Worm (Caenorhabditis elegans): ENCODE results near the gene irld-24.

irld-24 gene

DNA sequence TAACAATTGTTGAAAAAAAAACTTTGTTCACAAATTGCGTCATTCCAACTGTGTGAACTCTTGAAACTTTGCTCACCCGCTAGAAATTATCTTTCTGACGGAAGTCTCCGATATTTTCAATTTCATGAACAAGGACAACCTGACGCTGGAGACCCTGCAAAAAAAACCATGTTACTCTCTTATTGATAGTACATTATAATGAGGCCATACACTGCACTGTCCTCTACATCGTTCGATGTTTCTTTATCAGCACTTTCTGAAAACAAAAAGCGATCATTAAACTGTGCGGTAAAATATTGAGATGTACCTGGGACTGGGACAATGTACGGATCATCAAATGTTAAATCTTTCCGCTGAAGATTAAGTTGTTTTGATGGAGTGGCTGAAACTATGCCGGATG, 17.1 kb downstream of the irld-24 start:
- TF ChIP-seq unc-62 (GFP tag; optimal IDR thresholded peaks at IDR 0.05) = no peak

DNA sequence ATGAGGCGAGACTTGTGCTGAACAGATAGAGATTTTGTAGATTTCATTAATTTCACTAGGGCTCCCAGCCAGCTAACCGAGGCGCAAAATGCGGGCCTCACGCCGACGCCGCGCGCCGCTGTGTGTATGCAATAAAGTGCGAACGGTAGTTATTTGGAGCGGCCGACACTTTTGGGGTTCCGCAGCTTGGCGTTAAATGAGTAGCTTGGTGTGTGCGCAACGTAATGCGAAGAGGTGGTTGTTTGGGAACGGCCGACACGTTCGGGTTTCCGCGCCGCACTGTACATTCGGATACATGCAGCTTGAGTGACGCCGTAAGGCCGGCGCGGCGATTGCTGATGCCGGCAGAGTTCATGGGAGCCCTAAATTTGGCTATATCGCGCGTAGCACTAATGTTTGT, 21.7 kb downstream of the irld-24 start:
- TF ChIP-seq unc-62 (GFP tag; optimal IDR thresholded peaks at IDR 0.05) = no peak

DNA sequence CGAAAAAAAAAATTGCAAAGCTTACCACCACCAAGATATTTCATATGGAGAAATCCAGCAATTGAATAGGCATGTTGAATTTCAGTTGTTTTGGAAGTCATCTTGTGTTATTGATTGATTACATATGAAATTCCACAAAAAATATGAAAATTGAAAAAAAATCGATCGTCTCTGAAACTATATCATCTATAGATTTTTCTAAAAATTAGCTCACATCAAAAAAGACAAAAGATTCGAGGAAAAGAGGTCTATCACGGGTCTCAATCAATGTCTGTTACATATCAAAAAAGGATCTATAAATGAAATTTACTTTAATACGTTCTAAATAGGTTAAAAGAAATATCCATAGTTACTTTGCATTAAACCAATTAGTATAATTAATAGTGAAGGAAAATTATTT, 26.0 kb downstream of the irld-24 start, which contains the start of gene tbc-19:
tbc-19 (minus strand) TSS at position 101 of the 400 bp plus-strand sequence.
- TF ChIP-seq unc-62 (GFP tag; optimal IDR thresholded peaks at IDR 0.05) = no peak

DNA sequence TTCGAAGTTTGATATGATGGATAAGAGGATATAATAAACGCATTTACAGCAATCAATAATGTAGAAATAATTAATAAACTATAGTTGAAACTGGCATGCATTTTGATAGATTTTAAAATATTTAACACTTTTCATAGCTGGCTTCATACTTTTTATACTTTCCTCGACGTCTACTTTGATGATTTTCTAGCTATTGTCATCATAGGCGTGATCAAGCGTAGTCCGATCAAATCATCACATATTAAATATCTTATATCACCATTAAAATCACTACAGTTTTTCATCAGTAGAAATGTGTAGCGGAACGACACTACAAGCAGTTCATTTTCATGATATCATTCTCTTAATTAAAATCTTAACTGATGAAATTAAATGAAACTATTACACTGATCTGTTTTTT, 29.0 kb downstream of the irld-24 start, which contains the start of gene C04C11.25:
C04C11.25 (minus strand) TSS at position 101 of the 400 bp plus-strand sequence.
- no peak for TF ChIP-seq unc-62 (GFP tag; optimal IDR thresholded peaks at IDR 0.05)

DNA sequence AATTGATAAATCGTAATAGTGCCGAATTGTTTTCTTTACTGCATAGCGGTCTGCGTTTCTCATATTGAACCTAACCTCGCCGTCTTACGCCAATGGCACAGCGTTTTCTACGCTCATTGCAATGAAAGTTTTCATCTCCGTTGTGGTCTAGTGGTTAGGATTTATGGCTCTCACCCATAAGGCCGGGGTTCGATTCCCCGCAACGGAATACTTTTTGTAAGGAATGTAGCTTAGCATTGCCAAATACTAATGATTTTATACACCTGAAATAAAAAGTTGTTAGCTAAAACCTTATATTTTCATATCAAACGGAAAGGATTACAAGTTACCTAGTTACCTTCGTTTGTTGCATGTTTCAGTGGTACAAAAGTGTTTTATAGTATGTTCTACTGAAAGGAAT, 29.4 kb downstream of the irld-24 start:
- TF ChIP-seq unc-62 (GFP tag; optimal IDR thresholded peaks at IDR 0.05) = no peak

DNA sequence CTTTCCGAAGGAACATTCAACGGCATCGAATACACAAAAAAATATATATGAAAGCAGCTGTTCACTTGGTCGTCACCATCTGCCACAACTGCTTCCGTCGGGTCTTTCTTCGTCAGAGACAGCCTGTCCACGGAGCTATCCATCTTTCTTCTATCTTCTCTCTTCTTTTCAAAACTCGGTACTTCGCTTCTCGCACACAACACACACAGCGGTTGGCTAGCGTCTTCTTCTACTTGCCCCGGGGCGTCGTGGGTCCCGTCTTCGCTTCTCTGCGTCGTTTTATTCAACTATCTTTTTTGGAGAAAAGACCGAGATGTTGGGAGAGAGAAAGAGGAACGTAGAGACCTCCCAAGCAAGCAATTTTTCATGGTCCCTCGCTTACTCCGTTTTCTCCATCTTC, 30.3 kb downstream of the irld-24 start:
- no peak for TF ChIP-seq unc-62 (GFP tag; optimal IDR thresholded peaks at IDR 0.05)

DNA sequence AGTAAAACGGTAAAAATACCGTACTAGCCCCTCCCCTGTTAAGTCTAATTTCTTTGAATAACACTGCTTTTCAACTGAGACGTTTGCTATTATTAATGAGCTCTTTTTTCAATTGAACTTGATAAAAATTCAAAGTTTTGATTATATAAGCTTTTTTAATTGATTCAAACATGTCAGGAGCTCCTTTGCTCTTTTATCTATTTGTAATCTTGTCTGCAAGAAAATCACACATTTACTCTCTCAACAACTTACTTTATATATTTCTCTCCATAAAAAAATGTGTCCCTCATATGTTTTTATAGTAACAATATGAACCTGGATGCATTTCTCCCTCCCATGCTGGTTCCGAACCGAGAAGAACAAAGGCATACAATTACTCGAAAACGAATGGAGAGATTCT, 33.9 kb downstream of the irld-24 start, which contains the start of gene C04C11.1:
C04C11.1 (plus strand) TSS at position 301 of the 400 bp plus-strand sequence.
- TF ChIP-seq unc-62 (GFP tag; optimal IDR thresholded peaks at IDR 0.05) = no peak

DNA sequence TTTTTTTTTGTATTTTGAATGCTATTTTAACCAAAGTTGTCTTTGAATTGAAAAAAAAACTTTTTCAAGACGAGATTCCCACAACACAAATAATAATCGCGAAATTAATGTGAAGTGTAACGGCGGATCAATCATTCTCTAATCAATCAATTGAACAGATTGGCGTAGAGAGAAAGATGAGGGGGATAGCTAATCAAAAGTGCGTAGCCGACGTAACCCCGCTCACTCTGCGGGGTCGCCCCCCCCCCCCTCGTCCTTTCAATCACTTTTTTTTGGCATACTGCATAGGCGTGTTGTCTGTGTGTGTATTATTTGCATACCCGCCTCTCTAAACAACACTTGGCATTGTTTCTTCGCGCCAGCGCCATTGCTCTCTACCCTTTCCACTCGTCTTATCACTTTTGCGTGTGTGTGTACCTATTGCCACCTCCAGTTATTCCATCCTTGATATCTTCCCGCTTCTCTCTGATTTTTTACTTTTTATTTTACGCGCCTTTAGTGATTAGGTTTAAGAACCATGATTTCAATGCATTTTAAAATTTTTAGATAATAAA, 38.1 kb downstream of the irld-24 start:
- TF ChIP-seq unc-62 (GFP tag; optimal IDR thresholded peaks at IDR 0.05) = no peak

DNA sequence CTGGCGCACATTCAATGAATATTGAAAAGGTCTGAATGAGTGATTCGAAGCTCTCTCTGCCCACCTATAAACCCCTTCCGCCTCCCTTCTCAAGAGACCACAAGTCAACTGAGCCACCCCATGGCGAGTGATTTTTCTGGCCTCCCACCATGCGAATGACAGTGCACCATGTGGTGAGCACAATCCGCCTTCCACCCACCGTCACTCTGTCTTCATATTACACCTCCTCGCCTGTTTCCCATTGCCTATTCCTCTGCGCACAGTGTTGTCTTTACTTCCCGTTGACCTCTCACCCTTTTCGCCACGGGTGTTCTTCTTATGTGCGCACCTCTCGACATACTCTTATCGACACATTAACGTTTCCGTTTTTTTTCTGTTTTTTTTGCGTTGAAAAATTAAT, 40.5 kb downstream of the irld-24 start:
- no peak for TF ChIP-seq unc-62 (GFP tag; optimal IDR thresholded peaks at IDR 0.05)

DNA sequence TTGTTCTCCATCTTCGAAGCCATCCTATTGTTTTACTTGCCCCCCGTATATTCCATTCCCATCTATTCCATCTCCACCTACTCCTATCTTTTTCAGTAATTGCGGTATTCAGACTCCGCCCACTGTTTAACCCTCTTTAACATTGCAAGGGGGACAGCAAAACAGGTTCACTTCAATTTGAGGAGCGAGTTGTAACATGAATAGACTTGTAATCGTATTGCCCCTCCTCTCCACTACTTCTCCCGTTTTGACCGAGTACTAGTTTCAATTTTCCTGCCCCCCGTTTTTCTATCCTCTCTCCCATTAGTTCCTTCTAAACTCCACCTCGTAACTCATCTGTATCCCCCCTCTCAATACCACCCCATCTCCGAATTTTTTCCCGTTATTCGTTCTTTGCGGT, 42.1 kb downstream of the irld-24 start:
- TF ChIP-seq unc-62 (GFP tag; optimal IDR thresholded peaks at IDR 0.05) = no peak

DNA sequence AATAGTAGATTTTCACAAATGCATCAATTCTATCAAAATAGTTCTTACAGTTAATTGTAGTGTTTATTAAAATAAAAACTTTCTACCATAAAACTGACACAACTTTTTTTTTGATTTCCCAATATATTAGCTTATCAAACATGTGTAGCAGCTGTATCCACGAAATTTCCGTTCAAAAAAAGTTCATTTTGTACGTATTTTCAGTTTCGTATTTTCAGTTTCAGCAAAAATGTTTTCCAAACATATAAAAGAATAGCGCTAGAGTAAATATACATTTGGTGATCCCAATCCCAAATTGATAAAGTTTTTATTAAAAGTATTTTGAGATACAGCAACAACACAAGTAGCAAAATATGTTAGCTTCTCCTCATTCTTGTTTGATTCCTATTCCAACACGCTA, 43.0 kb downstream of the irld-24 start:
- TF ChIP-seq unc-62 (GFP tag; optimal IDR thresholded peaks at IDR 0.05) = no peak

DNA sequence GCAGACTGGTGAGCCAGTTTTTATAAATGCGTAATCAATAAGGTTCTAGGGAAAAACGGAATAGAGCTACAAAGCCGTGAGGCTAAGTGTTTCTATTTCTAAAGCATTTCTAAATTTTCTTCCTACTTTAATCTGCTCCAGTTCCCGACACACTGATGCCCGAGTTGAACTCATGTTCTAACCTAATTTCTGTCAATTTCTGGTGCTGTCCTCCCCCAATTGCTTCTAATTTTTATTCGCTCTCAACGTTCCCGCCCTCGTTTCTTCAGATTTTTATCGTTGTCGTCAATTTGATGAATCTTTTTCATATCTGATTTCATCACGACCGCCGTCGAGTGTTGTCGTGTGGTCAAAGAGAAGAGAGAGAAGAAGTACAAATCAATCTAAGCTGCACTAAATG, 43.5 kb downstream of the irld-24 start:
- TF ChIP-seq unc-62 (GFP tag; optimal IDR thresholded peaks at IDR 0.05) = no peak

DNA sequence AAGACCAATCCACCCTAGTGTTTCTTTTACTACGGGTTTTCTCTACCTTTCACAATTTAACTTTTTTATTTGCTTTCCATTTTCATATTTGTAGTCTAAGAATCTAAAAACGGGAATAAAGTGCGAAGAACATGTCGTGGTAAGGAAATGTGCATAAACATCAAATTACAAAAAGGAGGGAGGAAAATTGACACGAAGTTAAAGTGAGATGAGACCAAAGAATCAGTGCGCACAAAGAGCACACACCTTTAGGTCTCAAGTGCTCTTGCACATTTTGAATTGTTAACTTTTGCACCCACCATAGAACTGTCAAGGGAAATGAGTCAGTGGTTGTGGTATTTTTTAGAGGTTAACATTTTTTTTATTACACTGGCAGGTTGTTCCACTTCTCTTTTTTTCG, 44.1 kb downstream of the irld-24 start:
- TF ChIP-seq unc-62 (GFP tag; optimal IDR thresholded peaks at IDR 0.05) = no peak

DNA sequence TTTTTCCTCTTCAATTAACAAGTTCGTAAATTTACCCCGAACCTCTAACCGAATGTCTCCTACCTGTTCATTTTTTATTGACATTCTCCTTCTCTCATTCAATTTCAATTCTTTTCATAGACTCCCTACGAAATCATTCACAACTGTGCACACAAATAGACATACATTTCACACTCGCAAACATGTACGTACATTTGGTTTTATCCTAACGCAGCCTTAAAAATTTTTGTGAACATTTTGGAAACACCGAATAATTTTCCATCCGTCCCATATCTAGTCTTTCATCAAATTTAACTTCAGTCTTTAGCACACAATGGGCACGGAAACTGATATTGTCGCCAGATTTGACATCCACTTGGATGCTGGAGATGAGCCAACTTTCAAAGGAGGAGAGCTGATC, 47.1 kb downstream of the irld-24 start, which contains the start of gene arrd-25:
arrd-25 (plus strand) TSS at position 301 of the 400 bp plus-strand sequence.
- no peak for TF ChIP-seq unc-62 (GFP tag; optimal IDR thresholded peaks at IDR 0.05)

DNA sequence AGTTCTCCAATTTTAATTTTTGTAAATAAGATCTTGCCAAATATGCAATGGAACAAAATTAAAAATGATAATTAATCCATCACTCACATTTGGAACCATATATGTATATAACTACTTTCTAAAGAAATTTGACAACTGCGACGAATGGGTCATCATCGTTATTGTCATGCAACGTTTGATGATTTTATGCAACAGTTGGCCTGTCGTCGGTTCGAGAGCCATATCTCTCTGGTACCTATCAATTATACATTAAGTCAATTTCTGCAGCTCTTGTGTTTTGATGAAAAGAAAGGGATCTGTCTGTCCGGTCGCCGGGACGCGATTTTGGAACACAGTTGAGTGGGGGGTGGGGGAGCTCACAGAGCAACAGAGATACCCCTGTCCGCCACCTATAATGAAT, 52.9 kb downstream of the irld-24 start:
- no peak for TF ChIP-seq unc-62 (GFP tag; optimal IDR thresholded peaks at IDR 0.05)
